Worm (Caenorhabditis elegans) whole organism, L2 larva: ENCODE measurements around the gene gap-1.

Experiments
- F13H6.1 ChIP-seq: sonication (generic microtip); optimal IDR thresholded peaks from 2 replicates; lab custom pipeline; 2016; ENCODE audit warnings: missing genetic modification characterization, missing compliant biosample characterization
- ZK546.5 ChIP-seq: sonication (generic microtip); optimal IDR thresholded peaks from 2 replicates; lab custom pipeline; 2017; ENCODE audit warnings: missing biosample characterization, missing genetic modification characterization
- ama-1 ChIP-seq: fragments of 150-350 bp; optimal IDR thresholded peaks from 2 replicates; lab custom pipeline; 2018; ENCODE audit warnings: inconsistent platforms
- unc-39 ChIP-seq: fragments of 150-350 bp; optimal IDR thresholded peaks from 2 replicates; lab custom pipeline; 2014; ENCODE audit warnings: missing biosample characterization, missing genetic modification characterization
- ztf-11 ChIP-seq: sonication (generic microtip); optimal IDR thresholded peaks from 2 replicates; lab custom pipeline; 2017; ENCODE audit warnings: missing biosample characterization, missing genetic modification characterization

DNA sequence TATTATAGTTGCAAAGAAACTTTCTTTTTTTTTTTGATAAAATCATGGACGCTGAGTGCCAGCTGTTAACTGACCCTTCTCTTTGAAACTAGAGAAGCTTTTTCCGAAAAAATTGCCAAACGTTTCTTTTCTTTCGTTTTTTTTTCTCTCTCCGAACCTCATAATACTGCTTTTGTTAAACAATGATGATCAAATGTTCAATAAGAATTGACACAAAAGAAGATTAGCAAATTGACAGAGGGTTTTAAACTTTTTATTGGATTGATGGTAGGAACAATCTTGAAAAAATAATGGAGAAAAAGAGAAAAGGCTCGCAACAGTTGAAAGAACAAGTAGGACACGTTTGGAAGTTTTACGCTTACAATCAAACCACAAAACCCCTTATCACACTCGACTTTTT is 28.5 kb downstream of the gap-1 start, which contains the start of gene hex-1:
- no peak for TF ChIP-seq ama-1 (lab: Kevin White, UChicago)
- TF ChIP-seq unc-39 (tag; lab: Kevin White, UChicago), result no peak
- no peak for TF ChIP-seq ZK546.5
- no peak for TF ChIP-seq F13H6.1 (tag; lab: Kevin White, UChicago)
- no peak for TF ChIP-seq ztf-11
